Worm (Caenorhabditis elegans) whole organism, L4 larva: Measurements from ENCODE around the gene str-10.

Experiments used
- D1046.2 ChIP-seq: fragments of 200-800 bp; sonication (Bioruptor generic); IDR thresholded peaks from 2 replicates; pipeline ENCODE4 v1.3.6; 2022; ENCODE audit warnings: missing genetic modification characterization, missing compliant biosample characterization
- F10B5.3 ChIP-seq: sonication (generic microtip); optimal IDR thresholded peaks from 2 replicates; lab custom pipeline; 2016; ENCODE audit warnings: mild to moderate bottlenecking, missing genetic modification characterization, missing compliant biosample characterization
- F26F4.8 ChIP-seq: fragments of 200-800 bp; sonication (Bioruptor generic); conservative IDR thresholded peaks from 2 replicates; pipeline ENCODE4 v1.3.6; 2022; ENCODE audit warnings: missing genetic modification characterization, missing compliant biosample characterization
- F37D6.2 ChIP-seq: sonication (generic microtip); optimal IDR thresholded peaks from 2 replicates; lab custom pipeline; 2016; ENCODE audit warnings: mild to moderate bottlenecking, missing genetic modification characterization, missing compliant biosample characterization
- F44E2.7 ChIP-seq: fragments of 200-800 bp; sonication (Bioruptor generic); IDR thresholded peaks from 2 replicates; pipeline ENCODE4 v2.1.2; 2022; ENCODE audit warnings: missing genetic modification characterization, missing compliant biosample characterization
- T26A8.4 ChIP-seq: fragments of 200-800 bp; sonication (Bioruptor generic); IDR thresholded peaks from 2 replicates; pipeline ENCODE4 v1.3.6; 2022; ENCODE audit warnings: missing genetic modification characterization, missing compliant biosample characterization
- ZK337.2 ChIP-seq: fragments of 200-800 bp; sonication (Bioruptor generic); IDR thresholded peaks from 2 replicates; pipeline ENCODE4 v1.3.6; 2022; ENCODE audit warnings: missing genetic modification reagents, missing genetic modification characterization, missing compliant biosample characterization
- aha-1 ChIP-seq: fragments of 150-350 bp; peaks from one replicate; lab custom pipeline; 2014; ENCODE audit warnings: missing biosample characterization, missing genetic modification characterization
- aly-2 ChIP-seq: sonication (generic microtip); optimal IDR thresholded peaks from 2 replicates; lab custom pipeline; 2018; ENCODE audit warnings: missing biosample characterization, missing genetic modification characterization
- arid-1 ChIP-seq: fragments of 200-800 bp; sonication (Bioruptor generic); conservative IDR thresholded peaks from 2 replicates; pipeline ENCODE4 v1.3.6; 2022; ENCODE audit warnings: missing genetic modification reagents, missing genetic modification characterization, missing compliant biosample characterization
- ceh-20 ChIP-seq: fragments of 200-800 bp; sonication (Bioruptor generic); IDR thresholded peaks from 2 replicates; pipeline ENCODE4 v1.3.6; 2022; ENCODE audit warnings: missing genetic modification reagents, missing genetic modification characterization, missing compliant biosample characterization
- ces-1 ChIP-seq: fragments of 150-350 bp; sonication (generic microtip); optimal IDR thresholded peaks from 4 replicates; lab custom pipeline; 2014; ENCODE audit warnings: missing biosample characterization, missing genetic modification reagents, missing genetic modification characterization
- daf-16 ChIP-seq, 3 experiments: sonication (generic microtip); optimal IDR thresholded peaks; 2 replicates each; lab custom pipeline; 2016 to 2017; ENCODE audit warnings: missing genetic modification characterization in 3 of 3, missing genetic modification reagents in 3 of 3, mild to moderate bottlenecking in 2 of 3, missing compliant biosample characterization in 2 of 3, missing biosample characterization in 1 of 3, moderate library complexity in 1 of 3
- daf-19 ChIP-seq: fragments of 200-800 bp; sonication (Bioruptor generic); conservative IDR thresholded peaks from 2 replicates; pipeline ENCODE4 v1.3.6; 2022; ENCODE audit warnings: missing genetic modification characterization, missing compliant biosample characterization
- daf-8 ChIP-seq: fragments of 200-800 bp; sonication (Bioruptor generic); IDR thresholded peaks from 2 replicates; pipeline ENCODE4 v1.3.6; 2022; ENCODE audit warnings: missing genetic modification characterization, missing compliant biosample characterization
- dmd-8 ChIP-seq: fragments of 200-800 bp; sonication (Bioruptor generic); IDR thresholded peaks from 2 replicates; pipeline ENCODE4 v1.3.6; 2022; ENCODE audit warnings: missing genetic modification characterization, missing compliant biosample characterization
- fkh-10 ChIP-seq: fragments of 150-350 bp; optimal IDR thresholded peaks from 2 replicates; lab custom pipeline; 2014; ENCODE audit warnings: missing biosample characterization, missing genetic modification reagents, missing genetic modification characterization
- fos-1 ChIP-seq: fragments of 150-350 bp; optimal IDR thresholded peaks from 2 replicates; lab custom pipeline; 2014; ENCODE audit warnings: missing biosample characterization, missing genetic modification characterization
- gei-8 ChIP-seq: fragments of 200-800 bp; sonication (Bioruptor generic); optimal IDR thresholded peaks from 2 replicates; lab custom pipeline; 2018; ENCODE audit warnings: mild to moderate bottlenecking, missing genetic modification characterization, missing compliant biosample characterization
- hif-1 ChIP-seq, 2 experiments: sonication (generic microtip); optimal IDR thresholded peaks; 2 replicates each; lab custom pipeline; 2016 to 2017; ENCODE audit warnings: missing compliant biosample characterization in 2 of 2, missing genetic modification characterization in 2 of 2, missing genetic modification reagents in 2 of 2, missing genotype in 2 of 2, mild to moderate bottlenecking in 1 of 2
- hlh-11 ChIP-seq: fragments of 200-800 bp; sonication (Bioruptor generic); optimal IDR thresholded peaks from 2 replicates; lab custom pipeline; 2018; ENCODE audit warnings: mild to moderate bottlenecking, missing genetic modification characterization, missing compliant biosample characterization
- hlh-30 ChIP-seq: sonication (generic microtip); optimal IDR thresholded peaks from 2 replicates; lab custom pipeline; 2017; ENCODE audit warnings: antibody characterized with exemption, mild to moderate bottlenecking, missing genetic modification characterization, missing compliant biosample characterization; ENCODE audit not compliant: insufficient read depth
- jun-1 ChIP-seq: fragments of 150-350 bp; optimal IDR thresholded peaks from 2 replicates; lab custom pipeline; 2014; ENCODE audit warnings: missing biosample characterization, missing genetic modification reagents, missing genetic modification characterization
- lin-1 ChIP-seq: fragments of 200-800 bp; sonication (Bioruptor generic); IDR thresholded peaks from 2 replicates; pipeline ENCODE4 v1.3.6; 2022; ENCODE audit warnings: missing genetic modification reagents, missing genetic modification characterization, missing compliant biosample characterization
- lin-13 ChIP-seq: fragments of 150-350 bp; optimal IDR thresholded peaks from 2 replicates; lab custom pipeline; 2014; ENCODE audit warnings: missing biosample characterization, missing genetic modification reagents, missing genetic modification characterization
- nhr-11 ChIP-seq: fragments of 150-350 bp; optimal IDR thresholded peaks from 2 replicates; lab custom pipeline; 2014; ENCODE audit warnings: missing biosample characterization, missing genetic modification characterization
- nhr-237 ChIP-seq: sonication (generic microtip); optimal IDR thresholded peaks from 2 replicates; lab custom pipeline; 2017; ENCODE audit warnings: missing biosample characterization, missing genetic modification characterization
- nhr-28 ChIP-seq: fragments of 150-350 bp; optimal IDR thresholded peaks from 2 replicates; lab custom pipeline; 2014; ENCODE audit warnings: missing biosample characterization, missing genetic modification characterization
- nhr-6 ChIP-seq: fragments of 150-350 bp; optimal IDR thresholded peaks from 2 replicates; lab custom pipeline; 2014; ENCODE audit warnings: missing biosample characterization, missing genetic modification characterization
- nhr-76 ChIP-seq: fragments of 150-350 bp; optimal IDR thresholded peaks from 2 replicates; lab custom pipeline; 2014; ENCODE audit warnings: missing biosample characterization, missing genetic modification characterization
- pqm-1 ChIP-seq: sonication (generic microtip); optimal IDR thresholded peaks from 2 replicates; lab custom pipeline; 2017; ENCODE audit warnings: missing biosample characterization, missing genetic modification characterization
- saeg-2 ChIP-seq: fragments of 200-800 bp; sonication (Bioruptor generic); IDR thresholded peaks from 2 replicates; pipeline ENCODE4 v1.3.6; 2022; ENCODE audit warnings: missing genetic modification reagents, missing genetic modification characterization, missing compliant biosample characterization
- sdz-12 ChIP-seq: fragments of 200-800 bp; sonication (Bioruptor generic); optimal IDR thresholded peaks from 2 replicates; lab custom pipeline; 2018; ENCODE audit warnings: mild to moderate bottlenecking, missing genetic modification characterization, missing compliant biosample characterization
- skn-1 ChIP-seq: fragments of 150-350 bp; optimal IDR thresholded peaks from 2 replicates; lab custom pipeline; 2014; ENCODE audit warnings: missing biosample characterization, missing genetic modification characterization
- spr-1 ChIP-seq: sonication (generic microtip); optimal IDR thresholded peaks from 2 replicates; lab custom pipeline; 2016; ENCODE audit warnings: mild to moderate bottlenecking, missing genetic modification characterization, missing compliant biosample characterization
- tra-1 ChIP-seq: fragments of 200-800 bp; sonication (Bioruptor generic); IDR thresholded peaks from 2 replicates; pipeline ENCODE4 v1.3.6; 2022; ENCODE audit warnings: missing genetic modification reagents, missing genetic modification characterization, missing compliant biosample characterization
- unc-62 ChIP-seq, 3 experiments: fragments of 150-350 bp in 1 of 3; sonication (generic microtip); optimal IDR thresholded peaks in 2 of 3; peaks in 1 of 3; 1 replicate in 1 of 3; 2 replicates in 2 of 3; lab custom pipeline; 2014 to 2017; ENCODE audit warnings: missing biosample characterization in 3 of 3, missing genetic modification characterization in 3 of 3, missing genetic modification reagents in 3 of 3, missing genotype in 1 of 3
- ztf-7 ChIP-seq: fragments of 150-350 bp; optimal IDR thresholded peaks from 2 replicates; lab custom pipeline; 2014; ENCODE audit warnings: missing biosample characterization, missing genetic modification characterization

Gene str-10

ce11 chrX:13059984-13060383 is 22.4 kb upstream of the str-10 start (continued):
- TF ChIP-seq ztf-7 (tag; lab: Kevin White, UChicago) (peak; percentile 69), hlh-30 (tag; lab: Kevin White, UChicago) (no peak), hlh-11 (tag; lab: Kevin White, UChicago) (peak; percentile 62), F44E2.7 (GFP tag; lab: Robert Waterston, UW) (no peak), fkh-10 (GFP tag; lab: Kevin White, UChicago) (no peak), sdz-12 (GFP tag; lab: Kevin White, UChicago) (no peak), ces-1 (GFP tag; lab: Kevin White, UChicago) (no peak)

DNA sequence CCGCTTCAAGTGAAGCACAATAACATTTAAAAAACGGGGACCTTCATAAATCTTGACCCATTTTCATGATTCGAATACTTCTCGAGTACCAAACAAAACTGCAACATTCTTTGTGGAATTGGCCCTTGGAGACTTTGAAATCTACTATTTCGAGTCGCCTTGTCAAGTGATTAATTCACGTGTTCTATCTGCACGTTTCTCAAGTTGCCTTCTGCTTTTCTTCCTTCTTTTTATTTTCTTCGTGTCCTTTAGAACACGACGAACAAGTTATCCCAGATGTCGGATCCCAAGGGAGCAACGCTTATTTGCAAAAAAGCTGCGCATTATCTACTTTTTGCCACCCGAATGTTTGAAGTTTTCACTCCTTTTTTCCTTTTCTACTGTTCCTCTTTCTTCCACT is 21.1 kb upstream of the str-10 start:
- TF ChIP-seq ceh-20 = 0 out of 2 replicates have a peak, but pooled peaks have one; percentile 37
- TF ChIP-seq hlh-30 (tag; lab: Kevin White, UChicago) = peak; percentile 37
- TF ChIP-seq unc-62 (GFP tag; optimal IDR thresholded peaks at IDR 0.05 in 1 of 2; lab: Kevin White, UChicago) = peak in 1 of 2 experiments; percentile 98
- no peak for TF ChIP-seq unc-62 (tag; optimal IDR thresholded peaks at IDR 0.05; lab: Kevin White, UChicago)
- TF ChIP-seq saeg-2 = no peak
- TF ChIP-seq daf-19 (GFP tag; lab: Robert Waterston, UW) = no peak
- no peak for TF ChIP-seq hif-1 (tag; optimal IDR thresholded peaks at IDR 0.05; lab: Kevin White, UChicago)
- no peak for TF ChIP-seq skn-1 (tag; lab: Kevin White, UChicago)

DNA sequence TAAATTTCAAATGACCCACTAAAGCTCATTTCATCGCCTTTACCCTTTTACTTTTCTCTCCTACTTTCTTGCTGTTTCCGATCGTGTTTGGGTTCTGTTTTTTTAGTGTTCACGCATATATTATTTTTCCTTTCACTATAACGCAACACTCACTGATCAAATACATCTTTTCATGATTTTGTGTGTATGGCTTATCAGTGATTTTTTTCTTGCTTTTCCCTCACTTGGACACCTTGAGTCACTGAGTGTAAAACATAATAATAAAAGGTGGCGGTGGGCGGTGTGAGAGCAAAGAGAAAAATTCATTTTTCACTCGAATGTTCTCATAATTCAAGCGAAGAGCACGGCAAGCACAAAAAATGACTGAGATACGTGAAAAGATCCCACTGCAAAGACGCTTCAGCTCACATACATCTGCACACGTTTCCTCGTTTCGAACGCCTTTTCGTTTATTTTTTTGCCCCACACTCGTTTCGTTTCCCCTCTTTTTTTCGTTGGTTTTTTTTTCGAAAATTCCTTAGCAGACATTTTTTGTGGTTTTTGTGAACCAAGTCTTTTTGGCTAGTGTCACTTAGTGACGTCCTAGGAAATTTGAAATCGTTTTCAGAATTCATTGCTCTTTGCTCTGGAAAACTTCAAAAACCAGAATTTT is 19.4 kb upstream of the str-10 start, which contains the start of gene K03A11.5:
TSS of gene K03A11.5 (plus strand) at position 602 of the 652 bp plus-strand sequence.
- TF ChIP-seq T26A8.4 (GFP tag; lab: Robert Waterston, UW) (no peak), F37D6.2 (tag; lab: Kevin White, UChicago) (no peak), F44E2.7 (GFP tag; lab: Robert Waterston, UW) (no peak), lin-1 (GFP tag; lab: Robert Waterston, UW) (no peak), skn-1 (tag; lab: Kevin White, UChicago) (no peak), lin-13 (GFP tag; lab: Kevin White, UChicago) (no peak), nhr-237 (no peak), D1046.2 (GFP tag; lab: Robert Waterston, UW) (no peak), daf-16 (GFP tag; optimal IDR thresholded peaks at IDR 0.05; lab: Kevin White, UChicago) (no peak), daf-16 (tag; optimal IDR thresholded peaks at IDR 0.05; lab: Kevin White, UChicago) (peak; percentile 57), aha-1 (tag; lab: Kevin White, UChicago) (peak; percentile 30), daf-8 (no peak), pqm-1 (tag; lab: Kevin White, UChicago) (peak; percentile 58), hlh-30 (tag; lab: Kevin White, UChicago) (no peak), nhr-28 (tag; lab: Kevin White, UChicago) (peak; percentile 23), jun-1 (no peak), F10B5.3 (no peak), nhr-6 (tag; lab: Kevin White, UChicago) (no peak), arid-1 (GFP tag; lab: Robert Waterston, UW) (no peak), gei-8 (GFP tag; lab: Kevin White, UChicago) (no peak), tra-1 (GFP tag; lab: Robert Waterston, UW) (no peak), sdz-12 (GFP tag; lab: Kevin White, UChicago) (no peak), nhr-76 (no peak), dmd-8 (GFP tag; lab: Robert Waterston, UW) (no peak), fos-1 (tag; lab: Kevin White, UChicago) (no peak), ZK337.2 (GFP tag; lab: Robert Waterston, UW) (no peak), aly-2 (no peak), nhr-11 (no peak), F26F4.8 (GFP tag; lab: Robert Waterston, UW) (no peak), spr-1 (tag; lab: Kevin White, UChicago) (no peak)
